Fruit fly (Drosophila melanogaster): ENCODE measurements around the gene sit.

- no peak for TF ChIP-seq CG7101 (tag; optimal IDR thresholded peaks at IDR 0.05)
- TF ChIP-seq CG14711 (tag; optimal IDR thresholded peaks at IDR 0.05), result no peak
These were observed 6.1 kb upstream of the sit start for dm6 chr3R:22568508-22568907.

All from whole organism, adult.